Worm (Caenorhabditis elegans): Measurements from ENCODE around the gene ttr-26.

The ttr-26 gene

ce11 chrV:18581393-18582113 is 21.5 kb upstream of the ttr-26 start:
- no peak for TF ChIP-seq atf-7 (tag; optimal IDR thresholded peaks at IDR 0.05)
- no peak for TF ChIP-seq aptf-2 (GFP tag; conservative IDR thresholded peaks at IDR 0.05)
- TF ChIP-seq lsy-27 (tag; optimal IDR thresholded peaks at IDR 0.05; ENCODE audit: borderline replicate concordance, insufficient read depth): no peak
- no peak for TF ChIP-seq mes-4 (tag; optimal IDR thresholded peaks at IDR 0.05)
- no peak for TF ChIP-seq mel-28 (tag; optimal IDR thresholded peaks at IDR 0.05; ENCODE audit: borderline replicate concordance)
- no peak for TF ChIP-seq nhr-179 (tag; optimal IDR thresholded peaks at IDR 0.05)
- TF ChIP-seq K12H6.12 (tag; optimal IDR thresholded peaks at IDR 0.05): no peak
- TF ChIP-seq F33H1.4 (GFP tag; IDR thresholded peaks at IDR 0.05): no peak
- no peak for TF ChIP-seq F22D6.2 (tag; optimal IDR thresholded peaks at IDR 0.05)
- no peak for TF ChIP-seq dpff-1 (tag; optimal IDR thresholded peaks at IDR 0.05)
- TF ChIP-seq nfyb-1 (GFP tag; IDR thresholded peaks at IDR 0.05): no peak
- no peak for TF ChIP-seq die-1 (tag; optimal IDR thresholded peaks at IDR 0.05)
- TF ChIP-seq C06A6.2 (GFP tag; conservative IDR thresholded peaks at IDR 0.05): no peak
- no peak for TF ChIP-seq zim-3 (tag; optimal IDR thresholded peaks at IDR 0.05)
- TF ChIP-seq F37B4.10 (GFP tag; IDR thresholded peaks at IDR 0.05): no peak
- TF ChIP-seq him-1 (tag; optimal IDR thresholded peaks at IDR 0.05): no peak
- no peak for TF ChIP-seq ceh-79 (tag; optimal IDR thresholded peaks at IDR 0.05)
- TF ChIP-seq B0261.1 (tag; optimal IDR thresholded peaks at IDR 0.05): no peak
- TF ChIP-seq attf-5 (GFP tag; optimal IDR thresholded peaks at IDR 0.05): no peak

- TF ChIP-seq mes-4 (tag; optimal IDR thresholded peaks at IDR 0.05) (no peak), madf-3 (GFP tag; IDR thresholded peaks at IDR 0.05) (no peak), Y53G8AR.9 (GFP tag; conservative IDR thresholded peaks at IDR 0.05) (no peak), sea-2 (GFP tag; IDR thresholded peaks at IDR 0.05) (no peak), F22D6.2 (tag; optimal IDR thresholded peaks at IDR 0.05) (no peak), nhr-80 (tag; optimal IDR thresholded peaks at IDR 0.05) (no peak), ceh-100 (GFP tag; IDR thresholded peaks at IDR 0.05) (no peak), B0336.3 (GFP tag; IDR thresholded peaks at IDR 0.05) (no peak), tbp1 (GFP tag; optimal IDR thresholded peaks at IDR 0.05) (no peak), chd-7 (tag; optimal IDR thresholded peaks at IDR 0.05) (no peak), lin-40 (tag; optimal IDR thresholded peaks at IDR 0.05) (no peak), ceh-27 (GFP tag; optimal IDR thresholded peaks at IDR 0.05) (no peak), hlh-26 (GFP tag; conservative IDR thresholded peaks at IDR 0.05) (no peak), pbrm-1 (GFP tag; IDR thresholded peaks at IDR 0.05) (no peak), Y53F4B.3 (GFP tag; IDR thresholded peaks at IDR 0.05) (no peak), lin-26 (GFP tag; IDR thresholded peaks at IDR 0.05) (no peak), bed-1 (GFP tag; IDR thresholded peaks at IDR 0.05) (no peak), ztf-6 (GFP tag; IDR thresholded peaks at IDR 0.05) (no peak)
These were observed 19.6 kb upstream of the ttr-26 start, which contains the start of gene Y51A2D.13 for ce11 chrV:18579684-18580083. Gene Y51A2D.13, minus strand, starts transcription at chrV:18579784.

- TF ChIP-seq nfya-2 (GFP tag; IDR thresholded peaks at IDR 0.05): no peak
- no peak for TF ChIP-seq tbp1 (GFP tag; optimal IDR thresholded peaks at IDR 0.05)
- no peak for TF ChIP-seq snpc-4 (GFP tag; optimal IDR thresholded peaks at IDR 0.05)
- peak in 3 of 4 experiments; percentile 73 to 83 (median 81) for TF ChIP-seq snpc-4 (tag; optimal IDR thresholded peaks at IDR 0.05)
- TF ChIP-seq B0035.1 (tag; optimal IDR thresholded peaks at IDR 0.05): no peak
- no peak for TF ChIP-seq F57A8.1 (GFP tag; optimal IDR thresholded peaks at IDR 0.05)
- no peak for TF ChIP-seq ets-4 (GFP tag; optimal IDR thresholded peaks at IDR 0.05)
- TF ChIP-seq egrh-3 (GFP tag; IDR thresholded peaks at IDR 0.05): no peak
- TF ChIP-seq zfh-2 (GFP tag; conservative IDR thresholded peaks at IDR 0.05): no peak
These were observed 18.2 kb upstream of the ttr-26 start for ce11 chrV:18578306-18578705.
